Worm (Caenorhabditis elegans) whole organism, L4 larva: ENCODE measurements around the gene rabx-5.

Experiments used
- D1046.2 ChIP-seq: fragments of 200-800 bp; sonication (Bioruptor generic); IDR thresholded peaks from 2 replicates; pipeline ENCODE4 v1.3.6; 2022; ENCODE audit warnings: missing genetic modification characterization, missing compliant biosample characterization
- T20F7.1 ChIP-seq: fragments of 200-800 bp; sonication (Bioruptor generic); optimal IDR thresholded peaks from 2 replicates; lab custom pipeline; 2018; ENCODE audit warnings: mild to moderate bottlenecking, missing genetic modification characterization, missing compliant biosample characterization
- T26A8.4 ChIP-seq: fragments of 200-800 bp; sonication (Bioruptor generic); IDR thresholded peaks from 2 replicates; pipeline ENCODE4 v1.3.6; 2022; ENCODE audit warnings: missing genetic modification characterization, missing compliant biosample characterization
- Y75B8A.6 ChIP-seq: fragments of 200-800 bp; sonication (Bioruptor generic); IDR thresholded peaks from 2 replicates; pipeline ENCODE4 v1.3.6; 2022; ENCODE audit warnings: missing genetic modification reagents, missing genetic modification characterization, missing compliant biosample characterization
- ZK546.5 ChIP-seq, 2 experiments: sonication (generic microtip); optimal IDR thresholded peaks; 2 replicates each; lab custom pipeline; 2017; ENCODE audit warnings: missing biosample characterization in 2 of 2, missing genetic modification characterization in 2 of 2
- aha-1 ChIP-seq: fragments of 150-350 bp; peaks from one replicate; lab custom pipeline; 2014; ENCODE audit warnings: missing biosample characterization, missing genetic modification characterization
- ama-1 ChIP-seq: fragments of 150-350 bp; optimal IDR thresholded peaks from 2 replicates; lab custom pipeline; 2014; ENCODE audit warnings: inconsistent platforms, mixed read lengths
- arid-1 ChIP-seq: fragments of 200-800 bp; sonication (Bioruptor generic); conservative IDR thresholded peaks from 2 replicates; pipeline ENCODE4 v1.3.6; 2022; ENCODE audit warnings: missing genetic modification reagents, missing genetic modification characterization, missing compliant biosample characterization
- ceh-20 ChIP-seq: fragments of 200-800 bp; sonication (Bioruptor generic); IDR thresholded peaks from 2 replicates; pipeline ENCODE4 v1.3.6; 2022; ENCODE audit warnings: missing genetic modification reagents, missing genetic modification characterization, missing compliant biosample characterization
- ceh-28 ChIP-seq: fragments of 150-350 bp; optimal IDR thresholded peaks from 2 replicates; lab custom pipeline; 2014; ENCODE audit warnings: missing biosample characterization, missing genetic modification reagents, missing genetic modification characterization
- ces-1 ChIP-seq: fragments of 150-350 bp; sonication (generic microtip); optimal IDR thresholded peaks from 4 replicates; lab custom pipeline; 2014; ENCODE audit warnings: missing biosample characterization, missing genetic modification reagents, missing genetic modification characterization
- cey-2 ChIP-seq: sonication (generic microtip); optimal IDR thresholded peaks from 3 replicates; lab custom pipeline; 2017; ENCODE audit warnings: missing genetic modification characterization, mild to moderate bottlenecking, missing compliant biosample characterization, antibody characterized with exemption, borderline replicate concordance; ENCODE audit not compliant: insufficient read depth
- daf-19 ChIP-seq: fragments of 200-800 bp; sonication (Bioruptor generic); conservative IDR thresholded peaks from 2 replicates; pipeline ENCODE4 v1.3.6; 2022; ENCODE audit warnings: missing genetic modification characterization, missing compliant biosample characterization
- daf-8 ChIP-seq: fragments of 200-800 bp; sonication (Bioruptor generic); IDR thresholded peaks from 2 replicates; pipeline ENCODE4 v1.3.6; 2022; ENCODE audit warnings: missing genetic modification characterization, missing compliant biosample characterization
- dmd-6 ChIP-seq: fragments of 200-800 bp; sonication (Bioruptor generic); IDR thresholded peaks from 2 replicates; pipeline ENCODE4 v1.3.6; 2022; ENCODE audit warnings: missing genetic modification reagents, missing genetic modification characterization, missing compliant biosample characterization
- dmd-9 ChIP-seq: fragments of 200-800 bp; sonication (Bioruptor generic); IDR thresholded peaks from 2 replicates; pipeline ENCODE4 v1.3.6; 2022; ENCODE audit warnings: missing genetic modification reagents, missing genetic modification characterization, missing compliant biosample characterization
- duxl-1 ChIP-seq: sonication (generic microtip); optimal IDR thresholded peaks from 2 replicates; lab custom pipeline; 2016; ENCODE audit warnings: mild to moderate bottlenecking, missing genetic modification characterization, moderate library complexity, missing compliant biosample characterization; ENCODE audit not compliant: poor library complexity
- dve-1 ChIP-seq: sonication (generic microtip); optimal IDR thresholded peaks from 2 replicates; lab custom pipeline; 2017; ENCODE audit warnings: antibody characterized with exemption, mild to moderate bottlenecking, missing genetic modification characterization, missing compliant biosample characterization; ENCODE audit not compliant: insufficient read depth
- egl-43 ChIP-seq: fragments of 200-800 bp; sonication (Bioruptor generic); IDR thresholded peaks from 2 replicates; pipeline ENCODE4 v1.3.6; 2022; ENCODE audit warnings: missing genetic modification reagents, missing genetic modification characterization, missing compliant biosample characterization
- hlh-11 ChIP-seq: fragments of 200-800 bp; sonication (Bioruptor generic); optimal IDR thresholded peaks from 2 replicates; lab custom pipeline; 2018; ENCODE audit warnings: mild to moderate bottlenecking, missing genetic modification characterization, missing compliant biosample characterization
- hlh-30 ChIP-seq: sonication (generic microtip); optimal IDR thresholded peaks from 2 replicates; lab custom pipeline; 2017; ENCODE audit warnings: antibody characterized with exemption, mild to moderate bottlenecking, missing genetic modification characterization, missing compliant biosample characterization; ENCODE audit not compliant: insufficient read depth
- hmg-1.1 ChIP-seq: fragments of 200-800 bp; sonication (Bioruptor generic); IDR thresholded peaks from 2 replicates; pipeline ENCODE4 v1.3.6; 2022; ENCODE audit warnings: missing genetic modification reagents, missing genetic modification characterization, missing compliant biosample characterization
- jun-1 ChIP-seq: fragments of 150-350 bp; optimal IDR thresholded peaks from 2 replicates; lab custom pipeline; 2014; ENCODE audit warnings: missing biosample characterization, missing genetic modification reagents, missing genetic modification characterization
- lim-7 ChIP-seq: fragments of 200-800 bp; sonication (Bioruptor generic); IDR thresholded peaks from 2 replicates; pipeline ENCODE4 v1.3.6; 2022; ENCODE audit warnings: missing genetic modification characterization, missing compliant biosample characterization
- lir-3 ChIP-seq: sonication (generic microtip); optimal IDR thresholded peaks from 2 replicates; lab custom pipeline; 2016; ENCODE audit warnings: mild to moderate bottlenecking, missing genetic modification characterization, missing compliant biosample characterization
- madf-5 ChIP-seq, 2 experiments: fragments of 200-800 bp; sonication (Bioruptor generic); IDR thresholded peaks; 2 replicates each; pipeline ENCODE4 v1.3.6; 2022; ENCODE audit warnings: missing compliant biosample characterization in 2 of 2, missing genetic modification characterization in 2 of 2
- mxl-3 ChIP-seq: fragments of 200-800 bp; sonication (Bioruptor generic); optimal IDR thresholded peaks from 2 replicates; lab custom pipeline; 2018; ENCODE audit warnings: mild to moderate bottlenecking, missing genetic modification characterization, missing compliant biosample characterization
- nhr-10 ChIP-seq: fragments of 150-350 bp; optimal IDR thresholded peaks from 2 replicates; lab custom pipeline; 2014; ENCODE audit warnings: missing biosample characterization, missing genetic modification characterization
- nhr-102 ChIP-seq: sonication (generic microtip); optimal IDR thresholded peaks from 2 replicates; lab custom pipeline; 2016; ENCODE audit warnings: mild to moderate bottlenecking, missing genetic modification characterization, moderate library complexity, missing compliant biosample characterization
- nhr-11 ChIP-seq: fragments of 150-350 bp; optimal IDR thresholded peaks from 2 replicates; lab custom pipeline; 2014; ENCODE audit warnings: missing biosample characterization, missing genetic modification characterization
- nhr-111 ChIP-seq: fragments of 200-800 bp; sonication (Bioruptor generic); optimal IDR thresholded peaks from 2 replicates; lab custom pipeline; 2018; ENCODE audit warnings: mild to moderate bottlenecking, missing genetic modification characterization, missing compliant biosample characterization
- nhr-28 ChIP-seq: fragments of 150-350 bp; optimal IDR thresholded peaks from 2 replicates; lab custom pipeline; 2014; ENCODE audit warnings: missing biosample characterization, missing genetic modification characterization
- nhr-42 ChIP-seq: fragments of 200-800 bp; sonication (Bioruptor generic); IDR thresholded peaks from 2 replicates; pipeline ENCODE4 v1.3.6; 2022; ENCODE audit warnings: missing genetic modification characterization, missing compliant biosample characterization
- nhr-48 ChIP-seq: sonication (generic microtip); optimal IDR thresholded peaks from 2 replicates; lab custom pipeline; 2016; ENCODE audit warnings: mild to moderate bottlenecking, missing genetic modification characterization, missing compliant biosample characterization
- nhr-6 ChIP-seq: fragments of 150-350 bp; optimal IDR thresholded peaks from 2 replicates; lab custom pipeline; 2014; ENCODE audit warnings: missing biosample characterization, missing genetic modification characterization
- pha-4 ChIP-seq, 2 experiments: fragments of 150-350 bp in 1 of 2; fragments of 200-800 bp in 1 of 2; sonication (Bioruptor generic) in 1 of 2; IDR thresholded peaks in 1 of 2; optimal IDR thresholded peaks in 1 of 2; 2 replicates each; pipeline versions ENCODE4 v1.3.6 to Lab custom; 2014 to 2022; ENCODE audit warnings: missing genetic modification characterization in 2 of 2, missing genetic modification reagents in 2 of 2, missing biosample characterization in 1 of 2, missing compliant biosample characterization in 1 of 2
- php-3 ChIP-seq: fragments of 200-800 bp; sonication (Bioruptor generic); IDR thresholded peaks from 2 replicates; pipeline ENCODE4 v1.3.6; 2022; ENCODE audit warnings: missing genetic modification reagents, missing genetic modification characterization, missing compliant biosample characterization
- saeg-2 ChIP-seq: fragments of 200-800 bp; sonication (Bioruptor generic); IDR thresholded peaks from 2 replicates; pipeline ENCODE4 v1.3.6; 2022; ENCODE audit warnings: missing genetic modification reagents, missing genetic modification characterization, missing compliant biosample characterization
- sdz-12 ChIP-seq: fragments of 200-800 bp; sonication (Bioruptor generic); optimal IDR thresholded peaks from 2 replicates; lab custom pipeline; 2018; ENCODE audit warnings: mild to moderate bottlenecking, missing genetic modification characterization, missing compliant biosample characterization
- set-16 ChIP-seq: fragments of 200-800 bp; sonication (Bioruptor generic); IDR thresholded peaks from 2 replicates; pipeline ENCODE4 v1.3.6; 2022; ENCODE audit warnings: missing genetic modification reagents, missing genetic modification characterization, missing compliant biosample characterization
- tra-1 ChIP-seq: fragments of 200-800 bp; sonication (Bioruptor generic); IDR thresholded peaks from 2 replicates; pipeline ENCODE4 v1.3.6; 2022; ENCODE audit warnings: missing genetic modification reagents, missing genetic modification characterization, missing compliant biosample characterization
- unc-130 ChIP-seq: sonication (generic microtip); optimal IDR thresholded peaks from 2 replicates; lab custom pipeline; 2016; ENCODE audit warnings: missing genetic modification reagents, missing genetic modification characterization, missing compliant biosample characterization
- unc-62 ChIP-seq, 3 experiments: fragments of 150-350 bp in 1 of 3; sonication (generic microtip); optimal IDR thresholded peaks in 2 of 3; peaks in 1 of 3; 1 replicate in 1 of 3; 2 replicates in 2 of 3; lab custom pipeline; 2014 to 2017; ENCODE audit warnings: missing biosample characterization in 3 of 3, missing genetic modification characterization in 3 of 3, missing genetic modification reagents in 3 of 3, missing genotype in 1 of 3
- zag-1 ChIP-seq: fragments of 150-350 bp; optimal IDR thresholded peaks from 2 replicates; lab custom pipeline; 2014; ENCODE audit warnings: missing biosample characterization, missing genetic modification characterization
- zip-2 ChIP-seq: fragments of 150-350 bp; optimal IDR thresholded peaks from 2 replicates; lab custom pipeline; 2014; ENCODE audit warnings: missing biosample characterization, missing genetic modification characterization

rabx-5 gene

ce11 chrIII:10629795-10630194 is 24.6 kb downstream of the rabx-5 start (continued):
- TF ChIP-seq nhr-11 (tag; lab: Kevin White, UChicago), result no peak
- no peak for TF ChIP-seq duxl-1 (tag; lab: Kevin White, UChicago)
- no peak for TF ChIP-seq Y75B8A.6 (GFP tag; lab: Robert Waterston, UW)
- TF ChIP-seq sdz-12, result no peak
- no peak for TF ChIP-seq daf-19
- no peak for TF ChIP-seq egl-43 (GFP tag; lab: Robert Waterston, UW)
- TF ChIP-seq daf-8 (GFP tag; lab: Robert Waterston, UW), result no peak
- no peak for TF ChIP-seq unc-130 (GFP tag; lab: Kevin White, UChicago)
- no peak for TF ChIP-seq zag-1 (tag; lab: Kevin White, UChicago)
- no peak for TF ChIP-seq ama-1 (lab: Kevin White, UChicago)
- TF ChIP-seq nhr-6 (tag; lab: Kevin White, UChicago), result no peak
- no peak for TF ChIP-seq lim-7 (GFP tag; lab: Robert Waterston, UW)
- TF ChIP-seq zip-2 (tag; lab: Kevin White, UChicago), result no peak
- TF ChIP-seq dmd-9 (GFP tag; lab: Robert Waterston, UW), result no peak
- no peak for TF ChIP-seq T20F7.1 (GFP tag; lab: Kevin White, UChicago)
- no peak for TF ChIP-seq madf-5 (GFP tag; IDR thresholded peaks at IDR 0.05; lab: Robert Waterston, UW)
- TF ChIP-seq saeg-2 (GFP tag; lab: Robert Waterston, UW), result no peak
- TF ChIP-seq nhr-48, result no peak

- TF ChIP-seq nhr-10 (tag; lab: Kevin White, UChicago), result no peak
- no peak for TF ChIP-seq tra-1 (GFP tag; lab: Robert Waterston, UW)
- no peak for TF ChIP-seq nhr-111 (GFP tag; lab: Kevin White, UChicago)
- TF ChIP-seq ces-1 (GFP tag; lab: Kevin White, UChicago), result no peak
- no peak for TF ChIP-seq nhr-102 (tag; lab: Kevin White, UChicago)
- TF ChIP-seq T26A8.4 (GFP tag; lab: Robert Waterston, UW), result no peak
- TF ChIP-seq nhr-28 (tag; lab: Kevin White, UChicago), result no peak
- no peak for TF ChIP-seq ZK546.5 (tag; optimal IDR thresholded peaks at IDR 0.05; lab: Kevin White, UChicago)
- no peak for TF ChIP-seq php-3 (GFP tag; lab: Robert Waterston, UW)
- no peak for TF ChIP-seq cey-2
- TF ChIP-seq aha-1 (tag; lab: Kevin White, UChicago), result peak; percentile 53
- TF ChIP-seq jun-1 (tag; lab: Kevin White, UChicago), result no peak
- no peak for TF ChIP-seq dmd-6 (GFP tag; lab: Robert Waterston, UW)
- TF ChIP-seq dve-1 (tag; lab: Kevin White, UChicago), result no peak
- TF ChIP-seq unc-62 (GFP tag; optimal IDR thresholded peaks at IDR 0.05 in 1 of 2; lab: Kevin White, UChicago), result peak in 1 of 2 experiments; percentile 72
- TF ChIP-seq unc-62 (tag; optimal IDR thresholded peaks at IDR 0.05; lab: Kevin White, UChicago), result no peak
- TF ChIP-seq nhr-42 (GFP tag; lab: Robert Waterston, UW), result no peak
- TF ChIP-seq mxl-3 (GFP tag; lab: Kevin White, UChicago), result no peak
- TF ChIP-seq, all 104 proteins: peak for 2
These were observed 26.8 kb downstream of the rabx-5 start for ce11 chrIII:10631870-10632509.

- TF ChIP-seq set-16 (peak; percentile 98), hlh-30 (tag; lab: Kevin White, UChicago) (peak; percentile 3), pha-4 (GFP tag; IDR thresholded peaks at IDR 0.05; lab: Robert Waterston, UW) (no peak; the same call in 1 of the 2 replicates), pha-4 (tag; optimal IDR thresholded peaks at IDR 0.05; lab: Kevin White, UChicago) (peak; percentile 52), ceh-20 (no peak), lir-3 (tag; lab: Kevin White, UChicago) (no peak), madf-5 (GFP tag; IDR thresholded peaks at IDR 0.05; lab: Robert Waterston, UW) (no peak), arid-1 (GFP tag; lab: Robert Waterston, UW) (0 out of 2 replicates have a peak, but pooled peaks have one; percentile 9), nhr-6 (tag; lab: Kevin White, UChicago) (peak; percentile 1), dve-1 (tag; lab: Kevin White, UChicago) (peak; percentile 24), ceh-28 (tag; lab: Kevin White, UChicago) (peak; percentile 28), hlh-11 (tag; lab: Kevin White, UChicago) (peak; percentile 70), D1046.2 (GFP tag; lab: Robert Waterston, UW) (no peak), hmg-1.1 (GFP tag; lab: Robert Waterston, UW) (peak; percentile 19; the same call in 1 of the 2 replicates), aha-1 (tag; lab: Kevin White, UChicago) (peak; percentile 96), T26A8.4 (GFP tag; lab: Robert Waterston, UW) (no peak)
These were observed 27.6 kb downstream of the rabx-5 start, which contains the start of gene Y39A1A.10 for ce11 chrIII:10632590-10633402. TSS of gene Y39A1A.10 (plus strand) at chrIII:10632728.
